Fruit fly (Drosophila melanogaster) whole organism, prepupa: ENCODE data around the gene Wdr59.
A peak's percentile ranks its signal among the peaks of the same experiment; 100 is the strongest.

Source experiments
- Blimp-1 ChIP-seq: fragments of 200-800 bp; sonication (Bioruptor generic); optimal IDR thresholded peaks from 3 replicates; lab custom pipeline; 2017; ENCODE audit warnings: missing biosample characterization, missing genetic modification characterization, mild to moderate bottlenecking, moderate library complexity, missing genetic modification reagents
- CG10631 ChIP-seq: fragments of 200-800 bp; sonication (Bioruptor generic); optimal IDR thresholded peaks from 2 replicates; lab custom pipeline; 2016; ENCODE audit warnings: missing biosample characterization, missing genetic modification characterization
- CG10669 ChIP-seq: fragments of 200-800 bp; sonication (Bioruptor generic); optimal IDR thresholded peaks from 3 replicates; lab custom pipeline; 2018; ENCODE audit warnings: missing biosample characterization, mild to moderate bottlenecking, missing genetic modification characterization, moderate library complexity
- CG11294 ChIP-seq: fragments of 200-800 bp; sonication (Bioruptor generic); IDR thresholded peaks from 2 replicates; pipeline ENCODE4 v1.3.6; 2022; ENCODE audit warnings: missing biosample characterization, missing genetic modification characterization
- CG15336 ChIP-seq: fragments of 200-800 bp; sonication (Bioruptor generic); IDR thresholded peaks from 2 replicates; pipeline ENCODE4 v1.3.6; 2022; ENCODE audit warnings: missing biosample characterization, missing genetic modification characterization
- CG16779 ChIP-seq: fragments of 200-800 bp; sonication (Bioruptor generic); optimal IDR thresholded peaks from 3 replicates; lab custom pipeline; 2017; ENCODE audit warnings: missing biosample characterization, mild to moderate bottlenecking, missing genetic modification characterization
- CG3032 ChIP-seq: fragments of 200-800 bp; optimal IDR thresholded peaks from 2 replicates; lab custom pipeline; 2019; ENCODE audit warnings: missing biosample characterization, mild to moderate bottlenecking, missing genetic modification characterization, moderate library complexity
- CG31627 ChIP-seq: fragments of 200-800 bp; sonication (Bioruptor generic); optimal IDR thresholded peaks from 3 replicates; lab custom pipeline; 2016; ENCODE audit warnings: missing biosample characterization, missing genetic modification characterization
- CG32006 ChIP-seq: fragments of 200-800 bp; sonication (Bioruptor generic); optimal IDR thresholded peaks from 3 replicates; lab custom pipeline; 2017; ENCODE audit warnings: missing biosample characterization, mild to moderate bottlenecking, missing genetic modification characterization
- CG34406 ChIP-seq: fragments of 200-800 bp; sonication (Bioruptor generic); optimal IDR thresholded peaks from 3 replicates; lab custom pipeline; 2016; ENCODE audit warnings: missing biosample characterization, missing genetic modification characterization
- CG3919 ChIP-seq: fragments of 200-800 bp; sonication (Bioruptor generic); optimal IDR thresholded peaks from 3 replicates; lab custom pipeline; 2016; ENCODE audit warnings: missing biosample characterization, missing genetic modification characterization
- CG6163 ChIP-seq: fragments of 200-800 bp; sonication (Bioruptor generic); IDR thresholded peaks from 3 replicates; pipeline ENCODE4 v1.3.6; 2022; ENCODE audit warnings: missing biosample characterization, missing genetic modification characterization
- CG6276 ChIP-seq: fragments of 200-800 bp; sonication (Bioruptor generic); optimal IDR thresholded peaks from 2 replicates; lab custom pipeline; 2017; ENCODE audit warnings: missing biosample characterization, mild to moderate bottlenecking, missing genetic modification characterization
- CG6792 ChIP-seq: fragments of 200-800 bp; sonication (Bioruptor generic); optimal IDR thresholded peaks from 3 replicates; lab custom pipeline; 2016; ENCODE audit warnings: missing biosample characterization, missing genetic modification characterization
- CG6808 ChIP-seq: fragments of 200-800 bp; sonication (Bioruptor generic); optimal IDR thresholded peaks from 3 replicates; lab custom pipeline; 2017; ENCODE audit warnings: missing biosample characterization, missing genetic modification characterization, mild to moderate bottlenecking, moderate library complexity, missing genetic modification reagents
- CG6854 ChIP-seq: fragments of 200-800 bp; sonication (Bioruptor generic); optimal IDR thresholded peaks from 2 replicates; lab custom pipeline; 2017; ENCODE audit warnings: missing biosample characterization, mild to moderate bottlenecking, missing genetic modification characterization
- CG8119 ChIP-seq: fragments of 200-800 bp; sonication (Bioruptor generic); IDR thresholded peaks from 3 replicates; pipeline ENCODE4 v1.3.6; 2022; ENCODE audit warnings: missing biosample characterization, missing genetic modification characterization
- CG8319 ChIP-seq: fragments of 200-800 bp; sonication (Bioruptor generic); optimal IDR thresholded peaks from 3 replicates; lab custom pipeline; 2016; ENCODE audit warnings: missing biosample characterization, missing genetic modification characterization
- CG8632 ChIP-seq: fragments of 200-800 bp; sonication (Bioruptor generic); optimal IDR thresholded peaks from 3 replicates; lab custom pipeline; 2016; ENCODE audit warnings: missing biosample characterization, missing genetic modification characterization
- CG9139 ChIP-seq: fragments of 200-800 bp; sonication (Bioruptor generic); optimal IDR thresholded peaks from 3 replicates; lab custom pipeline; 2017; ENCODE audit warnings: missing biosample characterization, mild to moderate bottlenecking, missing genetic modification characterization
- Eip75B ChIP-seq: fragments of 200-800 bp; sonication (Bioruptor generic); optimal IDR thresholded peaks from 3 replicates; lab custom pipeline; 2016; ENCODE audit warnings: missing biosample characterization, missing genetic modification characterization
- Eip78C ChIP-seq: fragments of 200-800 bp; sonication (Bioruptor generic); peaks from one replicate; lab custom pipeline; 2016; ENCODE audit warnings: missing biosample characterization, missing genetic modification characterization
- Ets21C ChIP-seq: fragments of 200-800 bp; sonication (Bioruptor generic); optimal IDR thresholded peaks from 3 replicates; lab custom pipeline; 2016; ENCODE audit warnings: missing biosample characterization, missing genetic modification characterization
- Gug ChIP-seq: fragments of 200-800 bp; sonication (Bioruptor generic); IDR thresholded peaks from 2 replicates; pipeline ENCODE4 v1.3.6; 2022; ENCODE audit warnings: missing biosample characterization, missing genetic modification characterization
- Hr38 ChIP-seq: sonication (Bioruptor generic); optimal IDR thresholded peaks from 2 replicates; lab custom pipeline; 2016; ENCODE audit warnings: missing biosample characterization, missing genetic modification characterization
- Hr39 ChIP-seq: fragments of 200-800 bp; sonication (Bioruptor generic); optimal IDR thresholded peaks from 2 replicates; lab custom pipeline; 2016; ENCODE audit warnings: missing biosample characterization, missing genetic modification characterization
- Lpt ChIP-seq: fragments of 200-800 bp; sonication (Bioruptor generic); optimal IDR thresholded peaks from 3 replicates; lab custom pipeline; 2016; ENCODE audit warnings: missing biosample characterization, missing genetic modification characterization
- Met ChIP-seq: fragments of 200-800 bp; sonication (Bioruptor generic); optimal IDR thresholded peaks from 3 replicates; lab custom pipeline; 2016; ENCODE audit warnings: missing biosample characterization, missing genetic modification characterization
- Smox ChIP-seq: fragments of 200-800 bp; sonication (Bioruptor generic); optimal IDR thresholded peaks from 3 replicates; lab custom pipeline; 2016; ENCODE audit warnings: missing biosample characterization, missing genetic modification characterization
- Sox102F ChIP-seq: fragments of 200-800 bp; sonication (Bioruptor generic); optimal IDR thresholded peaks from 2 replicates; lab custom pipeline; 2016; ENCODE audit warnings: missing biosample characterization, mild to moderate bottlenecking, missing genetic modification characterization
- Sox14 ChIP-seq: fragments of 200-800 bp; sonication (Bioruptor generic); optimal IDR thresholded peaks from 3 replicates; lab custom pipeline; 2016; ENCODE audit warnings: missing biosample characterization, missing genetic modification characterization
- achi ChIP-seq: fragments of 200-800 bp; sonication (Bioruptor generic); optimal IDR thresholded peaks from 3 replicates; lab custom pipeline; 2016; ENCODE audit warnings: missing biosample characterization, missing genetic modification characterization
- cyc ChIP-seq: fragments of 200-800 bp; sonication (Bioruptor generic); optimal IDR thresholded peaks from 3 replicates; lab custom pipeline; 2016; ENCODE audit warnings: missing biosample characterization, missing genetic modification characterization
- dsx ChIP-seq: fragments of 200-800 bp; optimal IDR thresholded peaks from 3 replicates; lab custom pipeline; 2019; ENCODE audit warnings: missing biosample characterization, mild to moderate bottlenecking, missing genetic modification characterization, moderate library complexity; ENCODE audit not compliant: poor library complexity, severe bottlenecking
- eg ChIP-seq: fragments of 200-800 bp; sonication (Bioruptor generic); IDR thresholded peaks from 3 replicates; pipeline ENCODE4 v1.3.6; 2022; ENCODE audit warnings: missing biosample characterization, missing genetic modification characterization
- esn ChIP-seq: fragments of 200-800 bp; sonication (Bioruptor generic); optimal IDR thresholded peaks from 2 replicates; lab custom pipeline; 2016; ENCODE audit warnings: missing biosample characterization, mild to moderate bottlenecking, missing genetic modification characterization, moderate library complexity
- fd59A ChIP-seq: fragments of 200-800 bp; sonication (Bioruptor generic); optimal IDR thresholded peaks from 2 replicates; lab custom pipeline; 2017; ENCODE audit warnings: missing biosample characterization, mild to moderate bottlenecking, missing genetic modification characterization, missing genetic modification reagents
- fd85E ChIP-seq: fragments of 200-800 bp; sonication (Bioruptor generic); optimal IDR thresholded peaks from 3 replicates; lab custom pipeline; 2016; ENCODE audit warnings: missing biosample characterization, missing genetic modification characterization
- fkh ChIP-seq: fragments of 200-800 bp; sonication (Bioruptor generic); optimal IDR thresholded peaks from 3 replicates; lab custom pipeline; 2017; ENCODE audit warnings: missing biosample characterization, mild to moderate bottlenecking, missing genetic modification characterization, moderate library complexity
- net ChIP-seq: fragments of 200-800 bp; sonication (Bioruptor generic); optimal IDR thresholded peaks from 3 replicates; lab custom pipeline; 2016; ENCODE audit warnings: missing biosample characterization, missing genetic modification characterization
- pdm3 ChIP-seq: fragments of 200-800 bp; sonication (Bioruptor generic); optimal IDR thresholded peaks from 3 replicates; lab custom pipeline; 2016; ENCODE audit warnings: missing biosample characterization, missing genetic modification characterization
- salr ChIP-seq, 2 experiments: fragments of 200-800 bp; sonication (Bioruptor generic); optimal IDR thresholded peaks; 3 replicates each; lab custom pipeline; 2016 to 2018; ENCODE audit warnings: missing biosample characterization in 2 of 2, missing genetic modification characterization in 2 of 2, mild to moderate bottlenecking in 1 of 2
- spab ChIP-seq: fragments of 200-800 bp; sonication (Bioruptor generic); optimal IDR thresholded peaks from 2 replicates; lab custom pipeline; 2017; ENCODE audit warnings: missing biosample characterization, mild to moderate bottlenecking, missing genetic modification characterization, missing genetic modification reagents
- ss ChIP-seq, 2 experiments: fragments of 200-800 bp; sonication (Bioruptor generic); optimal IDR thresholded peaks; 2 replicates in 1 of 2; 3 replicates in 1 of 2; lab custom pipeline; 2017 to 2018; ENCODE audit warnings: mild to moderate bottlenecking in 2 of 2, missing biosample characterization in 2 of 2, missing genetic modification characterization in 2 of 2, moderate library complexity in 1 of 2
- svp ChIP-seq: fragments of 200-800 bp; sonication (Bioruptor generic); peaks from one replicate; lab custom pipeline; 2016; ENCODE audit warnings: missing biosample characterization, missing genetic modification characterization
- vri ChIP-seq: fragments of 200-800 bp; sonication (Bioruptor generic); optimal IDR thresholded peaks from 3 replicates; lab custom pipeline; 2016; ENCODE audit warnings: missing biosample characterization, mild to moderate bottlenecking, missing genetic modification characterization

The Wdr59 gene

DNA sequence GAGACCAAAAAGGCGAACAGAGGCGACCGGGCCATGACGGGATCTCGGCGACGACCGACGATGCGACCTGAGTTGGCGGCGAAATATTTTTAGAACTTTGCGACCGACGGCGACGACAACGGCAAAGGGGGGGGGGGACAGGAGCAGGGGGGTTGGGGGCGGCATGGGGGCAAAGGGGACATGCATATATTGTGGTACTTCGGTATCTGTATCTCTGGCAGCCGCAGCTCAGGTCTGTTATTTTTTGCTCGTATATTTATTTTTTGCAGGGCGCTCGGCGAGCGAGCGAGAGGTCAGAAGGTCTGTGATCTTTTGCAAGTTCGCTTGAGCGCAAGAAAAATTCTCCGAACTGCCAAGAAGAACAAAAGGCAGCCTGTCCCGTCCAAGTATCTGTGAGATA, 32.0 kb upstream of the Wdr59 start:
- TF ChIP-seq dsx: peak; percentile 42
- peak; percentile 77 for TF ChIP-seq svp (GFP tag; lab: Kevin White, UChicago)
- TF ChIP-seq vri: no peak
- peak in 1 of 2 experiments; percentile 2 for TF ChIP-seq ss (GFP tag; optimal IDR thresholded peaks at IDR 0.05; lab: Kevin White, UChicago)
- TF ChIP-seq CG9139 (GFP tag; lab: Kevin White, UChicago): peak; percentile 38
- TF ChIP-seq CG8319 (GFP tag; lab: Kevin White, UChicago): no peak
- TF ChIP-seq salr (GFP tag; optimal IDR thresholded peaks at IDR 0.05; lab: Kevin White, UChicago): no peak

DNA sequence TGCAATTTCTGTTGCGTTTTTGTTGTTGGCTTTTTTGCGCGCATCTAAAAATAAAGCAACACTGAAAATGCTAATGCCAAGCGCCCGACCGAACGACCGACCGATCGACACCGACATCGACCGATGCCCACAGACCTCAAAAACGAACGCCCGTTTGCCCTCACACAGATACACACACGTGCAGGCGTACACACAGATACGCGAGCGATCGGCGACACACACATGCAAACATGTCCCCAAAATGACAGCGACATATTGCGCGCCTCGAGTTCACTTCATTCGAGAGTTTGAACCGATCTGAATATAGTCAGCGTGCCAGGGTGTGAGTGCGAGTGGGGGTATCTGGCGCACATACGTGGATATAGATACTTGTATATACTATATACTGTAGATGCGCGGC, 30.1 kb upstream of the Wdr59 start:
- TF ChIP-seq Lpt (GFP tag; lab: Kevin White, UChicago): peak; percentile 5
- no peak for TF ChIP-seq Eip75B
- TF ChIP-seq Sox14 (GFP tag; lab: Kevin White, UChicago): no peak
- peak; percentile 66 for TF ChIP-seq Eip78C (GFP tag; lab: Kevin White, UChicago)
- TF ChIP-seq fd59A (GFP tag; lab: Kevin White, UChicago): no peak
- no peak for TF ChIP-seq CG8632 (GFP tag; lab: Kevin White, UChicago)
- TF ChIP-seq fd85E (GFP tag; lab: Kevin White, UChicago): no peak
- no peak for TF ChIP-seq CG6808
- peak; percentile 16 for TF ChIP-seq net
- no peak for TF ChIP-seq Hr38 (GFP tag; lab: Kevin White, UChicago)
- TF ChIP-seq CG3919 (GFP tag; lab: Kevin White, UChicago): no peak
- no peak for TF ChIP-seq CG6792 (GFP tag; lab: Kevin White, UChicago)
- TF ChIP-seq dsx: no peak
- peak; percentile 19; the same call in 1 of the 2 replicates for TF ChIP-seq Gug (GFP tag; lab: Robert Waterston, UW)
- TF ChIP-seq CG10669: no peak
- TF ChIP-seq Smox (GFP tag; lab: Kevin White, UChicago): no peak
- no peak for TF ChIP-seq Met (GFP tag; lab: Kevin White, UChicago)
- TF ChIP-seq svp (GFP tag; lab: Kevin White, UChicago): peak; percentile 57
- no peak for TF ChIP-seq Blimp-1 (GFP tag; lab: Kevin White, UChicago)
- TF ChIP-seq fkh (GFP tag; lab: Kevin White, UChicago): no peak
- no peak for TF ChIP-seq CG6854
- TF ChIP-seq CG32006: no peak
- no peak for TF ChIP-seq CG31627 (GFP tag; lab: Kevin White, UChicago)
- TF ChIP-seq CG6163 (GFP tag; lab: Robert Waterston, UW): peak; percentile 11; the same call in 1 of the 3 replicates
- TF ChIP-seq, all 60 proteins: peak for 6

DNA sequence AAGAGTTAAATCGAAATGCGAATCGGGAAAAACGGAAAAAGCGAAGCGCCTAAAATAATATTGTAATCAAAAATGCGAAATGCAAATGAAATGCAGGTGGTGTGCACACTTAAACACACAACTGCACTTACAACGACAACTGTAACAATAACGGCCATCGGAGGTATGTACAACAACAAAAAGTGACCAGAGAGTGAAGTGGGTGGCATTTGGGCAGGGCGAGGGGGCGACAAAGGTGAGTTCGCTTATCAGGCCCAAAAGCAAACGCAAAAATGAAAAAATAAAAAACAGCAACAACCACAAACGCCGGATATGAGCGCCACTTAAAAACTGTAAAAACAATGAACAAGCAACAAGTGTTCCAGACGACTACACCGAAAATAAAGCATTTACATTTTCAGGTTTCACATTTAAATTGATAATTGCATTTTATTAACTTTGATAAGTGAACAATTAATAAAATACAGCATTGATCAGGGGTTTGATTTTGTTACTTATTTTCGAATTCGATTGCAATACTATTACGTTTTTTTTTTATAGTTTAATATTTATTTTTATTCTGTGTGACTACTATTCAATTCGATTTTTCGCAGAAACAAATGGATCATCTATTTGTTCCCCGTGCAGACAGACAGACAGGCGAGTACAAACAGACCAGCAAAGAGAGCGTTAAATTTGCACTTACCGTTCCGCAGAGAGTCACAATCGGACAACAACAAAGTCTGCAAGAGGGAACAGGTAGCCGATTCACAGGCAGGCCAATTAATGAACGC, 26.0 kb upstream of the Wdr59 start:
- TF ChIP-seq CG10631 (GFP tag; lab: Kevin White, UChicago) (peak; percentile 66), eg (GFP tag; lab: Robert Waterston, UW) (peak; percentile 72), esn (peak; percentile 85), cyc (peak; percentile 58), CG9139 (GFP tag; lab: Kevin White, UChicago) (no peak), Ets21C (GFP tag; lab: Kevin White, UChicago) (peak; percentile 44), CG16779 (tag; lab: Kevin White, UChicago) (peak; percentile 35), CG34406 (GFP tag; lab: Kevin White, UChicago) (peak; percentile 75), CG6276 (peak; percentile 33), achi (GFP tag; lab: Kevin White, UChicago) (peak; percentile 60), Sox102F (GFP tag; lab: Kevin White, UChicago) (peak; percentile 77), CG11294 (GFP tag; lab: Robert Waterston, UW) (peak; percentile 67), Eip78C (GFP tag; lab: Kevin White, UChicago) (peak; percentile 78), CG8119 (GFP tag; lab: Robert Waterston, UW) (peak; percentile 75), Hr38 (GFP tag; lab: Kevin White, UChicago) (no peak), CG6163 (GFP tag; lab: Robert Waterston, UW) (peak; percentile 57; the same call in 1 of the 3 replicates), CG6808 (peak; percentile 53), CG8632 (GFP tag; lab: Kevin White, UChicago) (peak; percentile 65), Hr39 (GFP tag; lab: Kevin White, UChicago) (peak; percentile 73), Met (GFP tag; lab: Kevin White, UChicago) (peak; percentile 77), pdm3 (GFP tag; lab: Kevin White, UChicago) (peak; percentile 66), CG6854 (no peak), spab (GFP tag; lab: Kevin White, UChicago) (peak; percentile 20), Lpt (GFP tag; lab: Kevin White, UChicago) (no peak), CG3032 (tag; lab: Kevin White, UChicago) (peak; percentile 60), Gug (GFP tag; lab: Robert Waterston, UW) (peak; percentile 63), Eip75B (peak; percentile 60), CG15336 (GFP tag; lab: Robert Waterston, UW) (peak; percentile 77), Smox (GFP tag; lab: Kevin White, UChicago) (peak; percentile 79)
